Worm (Caenorhabditis elegans): ENCODE results near the gene oac-55.

DNA sequence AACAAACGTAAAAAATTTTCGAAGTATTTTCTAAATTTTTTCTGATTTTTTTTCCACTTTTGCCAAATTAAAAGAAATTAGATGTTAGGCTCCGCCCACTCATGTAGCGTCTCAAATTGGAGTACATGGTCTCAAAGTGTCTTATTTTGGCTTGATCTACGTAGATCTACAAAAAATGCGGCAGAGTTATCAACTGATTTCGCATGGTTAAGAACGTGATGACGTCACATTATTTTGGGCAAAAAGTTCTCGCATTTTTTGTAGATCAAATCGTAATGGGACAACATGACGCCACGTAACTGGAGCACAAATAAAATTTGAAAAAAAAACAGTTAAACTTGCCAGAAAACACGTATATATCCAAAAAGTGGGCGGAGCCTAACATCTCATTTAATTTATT, 890 bp downstream of the oac-55 start:
- no peak for TF ChIP-seq nhr-237 (tag; optimal IDR thresholded peaks at IDR 0.05)
- no peak for TF ChIP-seq unc-62 (GFP tag; optimal IDR thresholded peaks at IDR 0.05)
- TF ChIP-seq sem-2 (GFP tag; optimal IDR thresholded peaks at IDR 0.05): no peak
- no peak for TF ChIP-seq ces-1 (GFP tag; optimal IDR thresholded peaks at IDR 0.05)

Data from whole organism, mixed stage, embryonic.